Worm (Caenorhabditis elegans): ENCODE data around the gene JC8.4.
A peak's percentile ranks its signal among the peaks of the same experiment; 100 is the strongest.

JC8.4 gene

ce11 chrIV:13240078-13240841 is 3.2 kb upstream of the JC8.4 start, which contains the start of gene rpl-12 (continued):
- peak; percentile 97 for TF ChIP-seq vab-7 (GFP tag; IDR thresholded peaks at IDR 0.05)
- peak; percentile 97 for TF ChIP-seq Y75B8A.6 (GFP tag; IDR thresholded peaks at IDR 0.05)
- TF ChIP-seq madf-5 (GFP tag; IDR thresholded peaks at IDR 0.05): peak; percentile 54 to 83; a peak in 3 of 4 replicates
- TF ChIP-seq lin-15B (tag; optimal IDR thresholded peaks at IDR 0.05): peak; percentile 97
- TF ChIP-seq lim-7 (GFP tag; IDR thresholded peaks at IDR 0.05): peak; percentile 54; the same call in 1 of the 2 replicates
- TF ChIP-seq tag-97 (GFP tag; IDR thresholded peaks at IDR 0.05): no peak
- peak; percentile 99 for TF ChIP-seq ceh-20 (GFP tag; IDR thresholded peaks at IDR 0.05)
- TF ChIP-seq snpc-1.2 (GFP tag; IDR thresholded peaks at IDR 0.05): peak; percentile 74
- TF ChIP-seq attf-4 (tag; optimal IDR thresholded peaks at IDR 0.05): no peak
- TF ChIP-seq gei-8 (GFP tag; optimal IDR thresholded peaks at IDR 0.05): peak; percentile 23
- peak; percentile 96 for TF ChIP-seq T20F7.1 (GFP tag; optimal IDR thresholded peaks at IDR 0.05)
- peak; percentile 88 for TF ChIP-seq zip-2 (tag; optimal IDR thresholded peaks at IDR 0.05)
- TF ChIP-seq lin-38 (GFP tag; IDR thresholded peaks at IDR 0.05): peak; percentile 100
- peak; percentile 98 for TF ChIP-seq nhr-77 (tag; optimal IDR thresholded peaks at IDR 0.05)
- peak in 1 of 2 experiments; percentile 89 for TF ChIP-seq mdl-1 (tag; optimal IDR thresholded peaks at IDR 0.05)
- TF ChIP-seq zfp-3 (GFP tag; conservative IDR thresholded peaks at IDR 0.05): peak; percentile 97
- TF ChIP-seq ceh-32 (tag; optimal IDR thresholded peaks at IDR 0.05; ENCODE audit: poor library complexity): peak; percentile 68
- TF ChIP-seq lin-1 (GFP tag; IDR thresholded peaks at IDR 0.05): peak; percentile 90
- TF ChIP-seq dve-1 (tag; optimal IDR thresholded peaks at IDR 0.05; ENCODE audit: insufficient read depth): peak; percentile 100
- TF ChIP-seq R02D3.7 (tag; optimal IDR thresholded peaks at IDR 0.05): no peak
- TF ChIP-seq mdt-29 (GFP tag; IDR thresholded peaks at IDR 0.05): peak; percentile 88
- TF ChIP-seq nhr-10 (tag; optimal IDR thresholded peaks at IDR 0.05): peak; percentile 77
- peak; percentile 92 for TF ChIP-seq egl-43 (GFP tag; IDR thresholded peaks at IDR 0.05)
- peak; percentile 83 for TF ChIP-seq F49E8.2 (tag; optimal IDR thresholded peaks at IDR 0.05; ENCODE audit: borderline replicate concordance)
- peak; percentile 97 for TF ChIP-seq spr-1 (tag; optimal IDR thresholded peaks at IDR 0.05)
- TF ChIP-seq unc-130 (GFP tag; optimal IDR thresholded peaks at IDR 0.05): peak; percentile 94
- TF ChIP-seq dpl-1 (GFP tag; optimal IDR thresholded peaks at IDR 0.05): peak; percentile 98
- peak; percentile 96 for TF ChIP-seq F37D6.2 (tag; optimal IDR thresholded peaks at IDR 0.05)
- TF ChIP-seq ZK546.5 (tag; optimal IDR thresholded peaks at IDR 0.05): peak in 1 of 2 experiments; percentile 88
- TF ChIP-seq mep-1 (tag; optimal IDR thresholded peaks at IDR 0.05): peak; percentile 99
- TF ChIP-seq nhr-25 (tag; optimal IDR thresholded peaks at IDR 0.05; ENCODE audit: borderline replicate concordance, insufficient read depth): peak; percentile 96
- TF ChIP-seq nhr-111 (GFP tag; optimal IDR thresholded peaks at IDR 0.05): no peak
- peak; percentile 98 for TF ChIP-seq T26A8.4 (GFP tag; IDR thresholded peaks at IDR 0.05)
- peak; percentile 53 for TF ChIP-seq cey-2 (tag; optimal IDR thresholded peaks at IDR 0.05; ENCODE audit: borderline replicate concordance, insufficient read depth)
- TF ChIP-seq Y5F2A.4 (GFP tag; optimal IDR thresholded peaks at IDR 0.05): peak; percentile 82
- TF ChIP-seq nhr-48 (tag; optimal IDR thresholded peaks at IDR 0.05): peak; percentile 92
- TF ChIP-seq zip-11 (GFP tag; IDR thresholded peaks at IDR 0.05): no peak
- TF ChIP-seq fkh-10 (GFP tag; optimal IDR thresholded peaks at IDR 0.05): peak; percentile 100
- TF ChIP-seq duxl-1 (tag; optimal IDR thresholded peaks at IDR 0.05; ENCODE audit: poor library complexity): peak; percentile 93
- TF ChIP-seq nhr-237 (tag; optimal IDR thresholded peaks at IDR 0.05): peak; percentile 43
- peak; percentile 22 for TF ChIP-seq ceh-82 (tag; optimal IDR thresholded peaks at IDR 0.05)
- TF ChIP-seq ceh-28 (tag; optimal IDR thresholded peaks at IDR 0.05): peak; percentile 16
- TF ChIP-seq tra-1 (GFP tag; IDR thresholded peaks at IDR 0.05): peak; percentile 98
- peak; percentile 46 for TF ChIP-seq sdz-12 (GFP tag; optimal IDR thresholded peaks at IDR 0.05)
- TF ChIP-seq lin-13 (GFP tag; optimal IDR thresholded peaks at IDR 0.05): peak; percentile 97
- no peak for TF ChIP-seq ceh-62 (tag; optimal IDR thresholded peaks at IDR 0.05)
- TF ChIP-seq aha-1 (tag): peak; percentile 99
- TF ChIP-seq F44E2.7 (GFP tag; IDR thresholded peaks at IDR 0.05): no peak
- TF ChIP-seq nhr-42 (GFP tag; IDR thresholded peaks at IDR 0.05): peak; percentile 98

Measured in whole organism, L4 larva.